Fruit fly (Drosophila melanogaster) whole organism, embryonic: ENCODE results near the gene Acat1.

ENCODE experiments used
- ATbp ChIP-seq: fragments of 200-800 bp; sonication (Bioruptor generic); optimal IDR thresholded peaks from 2 replicates; lab custom pipeline; 2017; ENCODE audit warnings: missing biosample characterization, mild to moderate bottlenecking, missing genetic modification characterization, missing genetic modification reagents
- Atf3 ChIP-seq: fragments of 200-800 bp; sonication (Bioruptor generic); optimal IDR thresholded peaks from 3 replicates; lab custom pipeline; 2016; ENCODE audit warnings: missing biosample characterization, missing genetic modification characterization
- B-H2 ChIP-seq: fragments of 200-800 bp; sonication (Bioruptor generic); optimal IDR thresholded peaks from 2 replicates; lab custom pipeline; 2018; ENCODE audit warnings: missing biosample characterization, mild to moderate bottlenecking, missing genetic modification characterization
- CG12104 ChIP-seq: fragments of 200-800 bp; sonication (Bioruptor generic); optimal IDR thresholded peaks from 3 replicates; lab custom pipeline; 2016; ENCODE audit warnings: missing biosample characterization, missing genetic modification characterization
- CG17361 ChIP-seq: fragments of 200-800 bp; sonication (Bioruptor generic); IDR thresholded peaks from 3 replicates; pipeline ENCODE4 v1.3.6; 2022; ENCODE audit warnings: missing biosample characterization, missing genetic modification characterization
- CG2202 ChIP-seq: fragments of 200-800 bp; sonication (Bioruptor generic); optimal IDR thresholded peaks from 2 replicates; lab custom pipeline; 2018; ENCODE audit warnings: missing biosample characterization, mild to moderate bottlenecking, missing genetic modification characterization
- CG34376 ChIP-seq: fragments of 200-800 bp; sonication (Bioruptor generic); optimal IDR thresholded peaks from 2 replicates; lab custom pipeline; 2018; ENCODE audit warnings: missing biosample characterization, mild to moderate bottlenecking, missing genetic modification characterization
- CG4730 ChIP-seq: fragments of 200-800 bp; sonication (Bioruptor generic); IDR thresholded peaks from 2 replicates; pipeline ENCODE4 v1.3.6; 2022; ENCODE audit warnings: missing biosample characterization, missing genetic modification characterization
- CG6175 ChIP-seq: fragments of 200-800 bp; sonication (Bioruptor generic); IDR thresholded peaks from 3 replicates; pipeline ENCODE4 v1.3.6; 2022; ENCODE audit warnings: missing biosample characterization, missing genetic modification characterization
- CG6854 ChIP-seq: fragments of 200-800 bp; sonication (Bioruptor generic); optimal IDR thresholded peaks from 3 replicates; lab custom pipeline; 2017; ENCODE audit warnings: missing biosample characterization, mild to moderate bottlenecking, missing genetic modification characterization
- CG7271 ChIP-seq: fragments of 200-800 bp; sonication (Bioruptor generic); optimal IDR thresholded peaks from 2 replicates; lab custom pipeline; 2018; ENCODE audit warnings: missing biosample characterization, mild to moderate bottlenecking, missing genetic modification characterization, moderate library complexity
- CG7928 ChIP-seq: fragments of 200-800 bp; sonication (Bioruptor generic); optimal IDR thresholded peaks from 2 replicates; lab custom pipeline; 2017; ENCODE audit warnings: missing biosample characterization, mild to moderate bottlenecking, missing genetic modification characterization
- CG7963 ChIP-seq: fragments of 200-800 bp; sonication (Bioruptor generic); IDR thresholded peaks from 3 replicates; pipeline ENCODE4 v1.3.6; 2022; ENCODE audit warnings: missing biosample characterization, missing genetic modification characterization; ENCODE audit not compliant: partially characterized antibody
- CG9609 ChIP-seq: fragments of 200-800 bp; sonication (Bioruptor generic); optimal IDR thresholded peaks from 3 replicates; lab custom pipeline; 2016; ENCODE audit warnings: missing biosample characterization, missing genetic modification characterization
- CG9876 ChIP-seq: fragments of 200-800 bp; sonication (Bioruptor generic); optimal IDR thresholded peaks from 2 replicates; lab custom pipeline; 2016; ENCODE audit warnings: missing biosample characterization, missing genetic modification characterization
- Drgx ChIP-seq: fragments of 200-800 bp; sonication (Bioruptor generic); IDR thresholded peaks from 2 replicates; pipeline ENCODE4 v1.3.6; 2022; ENCODE audit warnings: missing biosample characterization, missing genetic modification characterization
- E2f2 ChIP-seq: fragments of 200-800 bp; sonication (Bioruptor generic); IDR thresholded peaks from 2 replicates; pipeline ENCODE4 v1.3.6; 2022; ENCODE audit warnings: missing biosample characterization, missing genetic modification characterization
- Fer1 ChIP-seq: fragments of 200-800 bp; sonication (Bioruptor generic); optimal IDR thresholded peaks from 2 replicates; lab custom pipeline; 2017; ENCODE audit warnings: missing biosample characterization, mild to moderate bottlenecking, missing genetic modification characterization
- Gug ChIP-seq: fragments of 200-800 bp; sonication (Bioruptor generic); IDR thresholded peaks from 4 replicates; pipeline ENCODE4 v1.3.6; 2022; ENCODE audit warnings: missing biosample characterization, missing genetic modification characterization
- Hmr ChIP-seq: fragments of 200-800 bp; sonication (Bioruptor generic); optimal IDR thresholded peaks from 3 replicates; lab custom pipeline; 2017; ENCODE audit warnings: mild to moderate bottlenecking, missing biosample characterization, missing genetic modification reagents, missing genetic modification characterization
- Kr ChIP-seq: fragments of 200-800 bp; sonication (Bioruptor generic); optimal IDR thresholded peaks from 2 replicates; lab custom pipeline; 2017; ENCODE audit warnings: missing biosample characterization, mild to moderate bottlenecking, missing genetic modification characterization
- Six4 ChIP-seq: fragments of 200-800 bp; sonication (Bioruptor generic); optimal IDR thresholded peaks from 2 replicates; lab custom pipeline; 2016; ENCODE audit warnings: missing biosample characterization, missing genetic modification characterization
- al ChIP-seq: fragments of 200-800 bp; sonication (Bioruptor generic); IDR thresholded peaks from 2 replicates; pipeline ENCODE4 v1.3.6; 2022; ENCODE audit warnings: missing biosample characterization, missing genetic modification characterization
- ara ChIP-seq: fragments of 200-800 bp; sonication (Bioruptor generic); IDR thresholded peaks from 2 replicates; pipeline ENCODE4 v1.3.6; 2022; ENCODE audit warnings: missing biosample characterization, missing genetic modification characterization
- ase ChIP-seq: fragments of 200-800 bp; sonication (Bioruptor generic); IDR thresholded peaks from 3 replicates; pipeline ENCODE4 v1.3.6; 2022; ENCODE audit warnings: missing biosample characterization, missing genetic modification characterization
- bbx ChIP-seq: fragments of 200-800 bp; sonication (Bioruptor generic); IDR thresholded peaks from 2 replicates; pipeline ENCODE4 v1.3.6; 2022; ENCODE audit warnings: missing biosample characterization, missing genetic modification characterization; ENCODE audit not compliant: partially characterized antibody
- bcd ChIP-seq: fragments of 200-800 bp; sonication (Bioruptor generic); optimal IDR thresholded peaks from 2 replicates; lab custom pipeline; 2017; ENCODE audit warnings: missing biosample characterization, mild to moderate bottlenecking, missing genetic modification characterization
- bowl ChIP-seq: fragments of 200-800 bp; sonication (Bioruptor generic); IDR thresholded peaks from 2 replicates; pipeline ENCODE4 v1.3.6; 2022; ENCODE audit warnings: missing biosample characterization, missing genetic modification characterization
- corto ChIP-seq: fragments of 200-800 bp; sonication (Bioruptor generic); optimal IDR thresholded peaks from 2 replicates; lab custom pipeline; 2016; ENCODE audit warnings: missing biosample characterization, mild to moderate bottlenecking, missing genetic modification characterization, moderate library complexity
- da ChIP-seq: fragments of 200-800 bp; sonication (Bioruptor generic); optimal IDR thresholded peaks from 2 replicates; lab custom pipeline; 2016; ENCODE audit warnings: missing biosample characterization, missing genetic modification characterization
- dmrt11E ChIP-seq: fragments of 200-800 bp; sonication (Bioruptor generic); optimal IDR thresholded peaks from 3 replicates; lab custom pipeline; 2018; ENCODE audit warnings: missing biosample characterization, mild to moderate bottlenecking, missing genetic modification characterization, moderate library complexity
- esg ChIP-seq: fragments of 200-800 bp; sonication (Bioruptor generic); conservative IDR thresholded peaks from 2 replicates; pipeline ENCODE4 v1.3.6; 2022; ENCODE audit warnings: missing biosample characterization, missing genetic modification characterization
- gem ChIP-seq: fragments of 200-800 bp; sonication (Bioruptor generic); optimal IDR thresholded peaks from 2 replicates; lab custom pipeline; 2019; ENCODE audit warnings: missing biosample characterization, mild to moderate bottlenecking, missing genetic modification characterization, moderate library complexity
- h ChIP-seq: fragments of >200 bp; optimal IDR thresholded peaks from 2 replicates; lab custom pipeline; 2017
- inv ChIP-seq: fragments of 200-800 bp; sonication (Bioruptor generic); IDR thresholded peaks from 2 replicates; pipeline ENCODE4 v1.3.6; 2022; ENCODE audit warnings: missing biosample characterization, missing genetic modification characterization; ENCODE audit not compliant: partially characterized antibody
- jumu ChIP-seq: fragments of 200-800 bp; sonication (Bioruptor generic); optimal IDR thresholded peaks from 3 replicates; lab custom pipeline; 2016; ENCODE audit warnings: missing biosample characterization, missing genetic modification characterization
- kni ChIP-seq: fragments of 200-800 bp; sonication (Bioruptor generic); optimal IDR thresholded peaks from 3 replicates; lab custom pipeline; 2017; ENCODE audit warnings: mild to moderate bottlenecking, missing biosample characterization, missing genetic modification reagents, missing genetic modification characterization
- nom ChIP-seq: fragments of 200-800 bp; sonication (Bioruptor generic); optimal IDR thresholded peaks from 2 replicates; lab custom pipeline; 2017; ENCODE audit warnings: missing biosample characterization, missing genetic modification characterization, mild to moderate bottlenecking, moderate library complexity, missing genetic modification reagents
- org-1 ChIP-seq: fragments of 200-800 bp; sonication (Bioruptor generic); optimal IDR thresholded peaks from 2 replicates; lab custom pipeline; 2017; ENCODE audit warnings: missing biosample characterization, missing genetic modification characterization
- p53 ChIP-seq: fragments of 200-800 bp; sonication (Bioruptor generic); optimal IDR thresholded peaks from 2 replicates; lab custom pipeline; 2016; ENCODE audit warnings: missing biosample characterization, missing genetic modification characterization
- phol ChIP-seq: fragments of 200-800 bp; sonication (Bioruptor generic); optimal IDR thresholded peaks from 3 replicates; lab custom pipeline; 2018; ENCODE audit warnings: missing biosample characterization, mild to moderate bottlenecking, missing genetic modification characterization, moderate library complexity
- pum ChIP-seq: fragments of 200-800 bp; sonication (Bioruptor generic); optimal IDR thresholded peaks from 2 replicates; lab custom pipeline; 2016; ENCODE audit warnings: missing biosample characterization, missing genetic modification characterization
- shn ChIP-seq: fragments of 200-800 bp; sonication (Bioruptor generic); optimal IDR thresholded peaks from 3 replicates; lab custom pipeline; 2016; ENCODE audit warnings: missing biosample characterization, missing genetic modification characterization
- sima ChIP-seq: fragments of 200-800 bp; sonication (Bioruptor generic); optimal IDR thresholded peaks from 2 replicates; lab custom pipeline; 2016; ENCODE audit warnings: missing biosample characterization, missing genetic modification characterization
- sna ChIP-seq: fragments of 200-800 bp; sonication (Bioruptor generic); IDR thresholded peaks from 2 replicates; pipeline ENCODE4 v1.3.6; 2022; ENCODE audit warnings: missing biosample characterization, missing genetic modification characterization; ENCODE audit not compliant: partially characterized antibody
- stwl ChIP-seq: fragments of 200-800 bp; sonication (Bioruptor generic); optimal IDR thresholded peaks from 3 replicates; lab custom pipeline; 2018; ENCODE audit warnings: missing biosample characterization, mild to moderate bottlenecking, missing genetic modification characterization, moderate library complexity
- tap ChIP-seq: fragments of 200-800 bp; optimal IDR thresholded peaks from 3 replicates; lab custom pipeline; 2019; ENCODE audit warnings: missing biosample characterization, mild to moderate bottlenecking, missing genetic modification characterization, moderate library complexity
- trh ChIP-seq: fragments of 200-800 bp; sonication (Bioruptor generic); optimal IDR thresholded peaks from 2 replicates; lab custom pipeline; 2016; ENCODE audit warnings: missing biosample characterization, missing genetic modification characterization
- tup ChIP-seq: fragments of 200-800 bp; sonication (Bioruptor generic); optimal IDR thresholded peaks from 2 replicates; lab custom pipeline; 2016; ENCODE audit warnings: missing biosample characterization, mild to moderate bottlenecking, missing genetic modification characterization, moderate library complexity
- usp ChIP-seq: fragments of >200 bp; optimal IDR thresholded peaks from 2 replicates; lab custom pipeline; 2017; ENCODE audit warnings: missing biosample characterization, missing genetic modification characterization

The Acat1 gene

dm6 chrX:7933210-7933915, 44.8 kb upstream of the Acat1 start, which contains the start of the genes Dhdds and RpS14a:
Gene Dhdds (minus strand): TSS chrX:7933351.
Gene RpS14a (plus strand): TSS chrX:7933742.
- TF ChIP-seq CG9876 (GFP tag; lab: Kevin White, UChicago) (peak; percentile 41), org-1 (GFP tag; lab: Kevin White, UChicago) (peak; percentile 54), CG4730 (no peak), corto (no peak), CG6854 (GFP tag; lab: Kevin White, UChicago) (peak; percentile 29), ATbp (GFP tag; lab: Kevin White, UChicago) (no peak), kni (peak; percentile 68), Six4 (GFP tag; lab: Kevin White, UChicago) (peak; percentile 11), sima (GFP tag; lab: Kevin White, UChicago) (no peak), trh (GFP tag; lab: Kevin White, UChicago) (peak; percentile 52), nom (peak; percentile 56), sna (peak; percentile 64; the same call in 1 of the 2 replicates), phol (tag; lab: Kevin White, UChicago) (peak; percentile 80), jumu (GFP tag; lab: Kevin White, UChicago) (peak; percentile 24), dmrt11E (tag; lab: Kevin White, UChicago) (peak; percentile 54), shn (peak; percentile 4), bcd (GFP tag; lab: Kevin White, UChicago) (peak; percentile 88), esg (GFP tag; lab: Robert Waterston, UW) (no peak), CG34376 (peak; percentile 82), Gug (GFP tag; lab: Robert Waterston, UW) (0 out of 4 replicates have a peak, but pooled peaks have one; percentile 11), E2f2 (GFP tag; lab: Robert Waterston, UW) (peak; percentile 58; the same call in 1 of the 2 replicates), B-H2 (GFP tag; lab: Kevin White, UChicago) (no peak), p53 (GFP tag; lab: Kevin White, UChicago) (no peak), CG7271 (tag; lab: Kevin White, UChicago) (peak; percentile 80), ase (GFP tag; lab: Robert Waterston, UW) (no peak), CG6175 (GFP tag; lab: Robert Waterston, UW) (no peak), Atf3 (GFP tag; lab: Kevin White, UChicago) (peak; percentile 1), da (GFP tag; lab: Kevin White, UChicago) (no peak), bowl (GFP tag; lab: Robert Waterston, UW) (no peak), gem (tag; lab: Kevin White, UChicago) (peak; percentile 36), CG9609 (peak; percentile 41), ara (GFP tag; lab: Robert Waterston, UW) (no peak), Drgx (no peak), tap (tag; lab: Kevin White, UChicago) (no peak), CG12104 (GFP tag; lab: Kevin White, UChicago) (peak; percentile 82), al (GFP tag; lab: Robert Waterston, UW) (no peak), CG7963 (GFP tag; lab: Robert Waterston, UW) (peak; percentile 44; the same call in 1 of the 3 replicates), CG2202 (tag; lab: Kevin White, UChicago) (peak; percentile 26), h (lab: Kevin White, UChicago) (no peak), pum (GFP tag; lab: Kevin White, UChicago) (no peak), Fer1 (GFP tag; lab: Kevin White, UChicago) (peak; percentile 67), tup (peak; percentile 27), stwl (tag; lab: Kevin White, UChicago) (no peak), usp (GFP tag; lab: Kevin White, UChicago) (no peak), CG7928 (GFP tag; lab: Kevin White, UChicago) (peak; percentile 62), CG17361 (GFP tag; lab: Robert Waterston, UW) (peak; percentile 83), Hmr (GFP tag; lab: Kevin White, UChicago) (peak; percentile 83), inv (GFP tag; lab: Robert Waterston, UW) (peak; percentile 72), bbx (GFP tag; lab: Robert Waterston, UW) (peak; percentile 58), Kr (GFP tag; lab: Kevin White, UChicago) (no peak)
